Worm (Caenorhabditis elegans) whole organism, late embryonic: ENCODE data around the gene H01G02.4.

Source experiments
- K02D7.2 ChIP-seq: sonication (generic microtip); optimal IDR thresholded peaks from 2 replicates; lab custom pipeline; 2017; ENCODE audit warnings: mild to moderate bottlenecking, missing genetic modification characterization, missing compliant biosample characterization
- K09A11.1 ChIP-seq: sonication (generic microtip); optimal IDR thresholded peaks from 2 replicates; lab custom pipeline; 2017; ENCODE audit warnings: antibody characterized with exemption, mild to moderate bottlenecking, missing genetic modification characterization, missing compliant biosample characterization; ENCODE audit not compliant: insufficient read depth
- ceh-14 ChIP-seq: sonication (generic microtip); optimal IDR thresholded peaks from 2 replicates; lab custom pipeline; 2016; ENCODE audit warnings: missing genotype, missing genetic modification characterization, missing compliant biosample characterization
- ceh-2 ChIP-seq: sonication (generic microtip); optimal IDR thresholded peaks from 2 replicates; lab custom pipeline; 2016; ENCODE audit warnings: missing genotype, missing genetic modification characterization, missing compliant biosample characterization
- ceh-24 ChIP-seq: sonication (generic microtip); optimal IDR thresholded peaks from 2 replicates; lab custom pipeline; 2016; ENCODE audit warnings: mild to moderate bottlenecking, missing genetic modification characterization, missing compliant biosample characterization
- ceh-6 ChIP-seq: fragments of 200-800 bp; sonication (Bioruptor generic); optimal IDR thresholded peaks from 2 replicates; lab custom pipeline; 2018; ENCODE audit warnings: mild to moderate bottlenecking, missing genetic modification characterization, missing compliant biosample characterization
- che-1 ChIP-seq: sonication (generic microtip); optimal IDR thresholded peaks from 2 replicates; lab custom pipeline; 2016; ENCODE audit warnings: mild to moderate bottlenecking, missing genetic modification characterization, missing compliant biosample characterization
- dmd-4 ChIP-seq: sonication (generic microtip); optimal IDR thresholded peaks from 2 replicates; lab custom pipeline; 2016; ENCODE audit warnings: borderline replicate concordance, missing genetic modification characterization, missing compliant biosample characterization
- elt-2 ChIP-seq: sonication (generic microtip); optimal IDR thresholded peaks from 2 replicates; lab custom pipeline; 2016; ENCODE audit warnings: missing genetic modification reagents, missing genetic modification characterization, missing compliant biosample characterization
- elt-4 ChIP-seq: sonication (generic microtip); optimal IDR thresholded peaks from 2 replicates; lab custom pipeline; 2016; ENCODE audit warnings: missing genetic modification characterization, missing compliant biosample characterization
- fkh-6 ChIP-seq: sonication (generic microtip); optimal IDR thresholded peaks from 2 replicates; lab custom pipeline; 2016; ENCODE audit warnings: missing genetic modification characterization, missing compliant biosample characterization
- hlh-13 ChIP-seq: fragments of 200-800 bp; sonication (Bioruptor generic); optimal IDR thresholded peaks from 2 replicates; lab custom pipeline; 2018; ENCODE audit warnings: mild to moderate bottlenecking, missing genetic modification characterization, missing compliant biosample characterization
- hlh-15 ChIP-seq: sonication (generic microtip); optimal IDR thresholded peaks from 2 replicates; lab custom pipeline; 2016; ENCODE audit warnings: missing genetic modification characterization, missing compliant biosample characterization
- lim-6 ChIP-seq: sonication (generic microtip); optimal IDR thresholded peaks from 2 replicates; lab custom pipeline; 2016; ENCODE audit warnings: missing genetic modification characterization, missing compliant biosample characterization
- mec-3 ChIP-seq: sonication (generic microtip); optimal IDR thresholded peaks from 2 replicates; lab custom pipeline; 2016; ENCODE audit warnings: borderline replicate concordance, missing genetic modification characterization, missing compliant biosample characterization
- nhr-232 ChIP-seq: sonication (generic microtip); optimal IDR thresholded peaks from 2 replicates; lab custom pipeline; 2016; ENCODE audit warnings: missing genetic modification characterization, missing compliant biosample characterization
- npax-4 ChIP-seq: sonication (generic microtip); optimal IDR thresholded peaks from 2 replicates; lab custom pipeline; 2016; ENCODE audit warnings: missing genetic modification characterization, missing compliant biosample characterization
- pat-9 ChIP-seq: fragments of 200-800 bp; sonication (Bioruptor generic); optimal IDR thresholded peaks from 2 replicates; lab custom pipeline; 2018; ENCODE audit warnings: mild to moderate bottlenecking, missing genetic modification characterization, moderate library complexity, missing compliant biosample characterization
- pax-1 ChIP-seq: fragments of 150-350 bp; optimal IDR thresholded peaks from 2 replicates; lab custom pipeline; 2014; ENCODE audit warnings: missing biosample characterization, missing genetic modification characterization
- pha-2 ChIP-seq: sonication (generic microtip); optimal IDR thresholded peaks from 2 replicates; lab custom pipeline; 2017; ENCODE audit warnings: mild to moderate bottlenecking, missing genetic modification characterization, missing compliant biosample characterization
- pqm-1 ChIP-seq: sonication (generic microtip); optimal IDR thresholded peaks from 2 replicates; lab custom pipeline; 2016; ENCODE audit warnings: missing genetic modification characterization, missing compliant biosample characterization
- ref-2 ChIP-seq: sonication (generic microtip); optimal IDR thresholded peaks from 2 replicates; lab custom pipeline; 2016; ENCODE audit warnings: missing genetic modification characterization, missing compliant biosample characterization
- rnt-1 ChIP-seq: sonication (generic microtip); optimal IDR thresholded peaks from 2 replicates; lab custom pipeline; 2016; ENCODE audit warnings: missing genetic modification characterization, missing compliant biosample characterization
- sdc-2 ChIP-seq: sonication (generic microtip); optimal IDR thresholded peaks from 2 replicates; lab custom pipeline; 2016; ENCODE audit warnings: missing genotype, missing genetic modification characterization, missing compliant biosample characterization
- sox-2 ChIP-seq: fragments of 200-800 bp; sonication (Bioruptor generic); IDR thresholded peaks from 2 replicates; pipeline ENCODE4 v1.3.6; 2022; ENCODE audit warnings: missing genetic modification reagents, missing genetic modification characterization, missing compliant biosample characterization
- sox-4 ChIP-seq: sonication (generic microtip); optimal IDR thresholded peaks from 2 replicates; lab custom pipeline; 2017; ENCODE audit warnings: mild to moderate bottlenecking, missing genetic modification characterization, inconsistent platforms, missing compliant biosample characterization
- tbx-7 ChIP-seq: sonication (generic microtip); optimal IDR thresholded peaks from 2 replicates; lab custom pipeline; 2016; ENCODE audit warnings: missing genotype, missing genetic modification characterization, missing compliant biosample characterization
- unc-3 ChIP-seq, 2 experiments: fragments of 200-800 bp in 1 of 2; sonication (Bioruptor generic) in 1 of 2; sonication (generic microtip) in 1 of 2; conservative IDR thresholded peaks in 1 of 2; optimal IDR thresholded peaks in 1 of 2; 2 replicates each; pipeline versions ENCODE4 v1.3.6 to Lab custom; 2016 to 2022; ENCODE audit warnings: missing compliant biosample characterization in 2 of 2, missing genetic modification characterization in 2 of 2, missing genetic modification reagents in 1 of 2
- unc-42 ChIP-seq: sonication (generic microtip); optimal IDR thresholded peaks from 2 replicates; lab custom pipeline; 2016; ENCODE audit warnings: missing genotype, missing genetic modification characterization, missing compliant biosample characterization
- unc-55 ChIP-seq: sonication (generic microtip); optimal IDR thresholded peaks from 2 replicates; lab custom pipeline; 2017; ENCODE audit warnings: missing biosample characterization, missing genetic modification reagents, missing genetic modification characterization
- unc-86 ChIP-seq: sonication (generic microtip); optimal IDR thresholded peaks from 2 replicates; lab custom pipeline; 2016; ENCODE audit warnings: missing genetic modification characterization, missing compliant biosample characterization
- zip-5 ChIP-seq: sonication (generic microtip); optimal IDR thresholded peaks from 2 replicates; lab custom pipeline; 2016; ENCODE audit warnings: missing genetic modification characterization, missing compliant biosample characterization

The H01G02.4 gene

DNA sequence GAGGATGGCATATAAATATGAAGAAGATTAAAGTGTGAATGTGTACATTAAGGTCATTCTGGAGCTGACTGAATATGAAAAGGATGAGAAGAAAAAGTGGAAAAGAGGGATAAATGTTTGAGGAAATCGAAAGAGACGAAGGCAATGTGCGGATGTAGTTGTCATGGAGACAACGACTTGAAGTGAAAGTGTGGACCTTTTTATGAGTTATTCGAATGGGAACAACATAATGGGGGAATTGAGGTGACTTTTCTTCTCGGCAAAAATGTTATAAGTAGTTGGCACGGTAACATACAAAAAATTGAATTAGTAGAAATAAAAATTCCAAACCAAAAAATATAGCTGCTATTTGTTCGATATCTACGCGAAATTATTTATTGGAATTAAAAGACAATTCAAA is 1.9 kb downstream of the H01G02.4 start, which contains the start of gene dyf-18:
Gene dyf-18, minus strand, starts transcription at position 101 of the 400 bp plus-strand sequence.
- TF ChIP-seq pat-9, result no peak
- no peak for TF ChIP-seq elt-2 (tag; lab: Kevin White, UChicago)
- no peak for TF ChIP-seq npax-4 (tag; lab: Kevin White, UChicago)
- no peak for TF ChIP-seq ceh-6 (GFP tag; lab: Kevin White, UChicago)
- TF ChIP-seq hlh-13 (GFP tag; lab: Kevin White, UChicago), result no peak
- TF ChIP-seq hlh-15 (tag; lab: Kevin White, UChicago), result no peak
- TF ChIP-seq che-1, result no peak
- no peak for TF ChIP-seq elt-4 (tag; lab: Kevin White, UChicago)
- no peak for TF ChIP-seq tbx-7 (tag; lab: Kevin White, UChicago)
- TF ChIP-seq sox-4, result no peak
- TF ChIP-seq unc-86 (tag; lab: Kevin White, UChicago), result no peak
- no peak for TF ChIP-seq dmd-4 (tag; lab: Kevin White, UChicago)
- no peak for TF ChIP-seq pqm-1 (tag; lab: Kevin White, UChicago)

DNA sequence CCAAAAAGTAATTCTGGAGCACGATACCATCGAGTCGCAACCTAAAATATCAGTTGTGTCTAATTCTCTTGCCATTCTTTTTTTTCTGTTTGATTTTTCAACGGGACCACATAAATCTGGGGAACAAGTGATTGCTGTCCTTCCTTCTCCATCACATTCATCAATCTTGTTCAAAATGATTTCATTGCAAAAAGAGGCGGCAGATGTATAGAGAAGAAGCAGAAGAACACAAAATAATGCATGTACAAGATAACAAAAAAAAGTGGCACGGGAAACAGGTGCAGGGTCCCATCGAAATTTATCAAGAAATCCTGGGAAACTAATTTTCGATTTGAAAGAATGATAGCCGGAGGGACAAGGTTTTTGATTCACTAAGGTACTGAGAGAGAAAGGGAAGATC is 3.7 kb downstream of the H01G02.4 start:
- TF ChIP-seq unc-55 (peak; percentile 33), K09A11.1 (tag; lab: Kevin White, UChicago) (no peak)

DNA sequence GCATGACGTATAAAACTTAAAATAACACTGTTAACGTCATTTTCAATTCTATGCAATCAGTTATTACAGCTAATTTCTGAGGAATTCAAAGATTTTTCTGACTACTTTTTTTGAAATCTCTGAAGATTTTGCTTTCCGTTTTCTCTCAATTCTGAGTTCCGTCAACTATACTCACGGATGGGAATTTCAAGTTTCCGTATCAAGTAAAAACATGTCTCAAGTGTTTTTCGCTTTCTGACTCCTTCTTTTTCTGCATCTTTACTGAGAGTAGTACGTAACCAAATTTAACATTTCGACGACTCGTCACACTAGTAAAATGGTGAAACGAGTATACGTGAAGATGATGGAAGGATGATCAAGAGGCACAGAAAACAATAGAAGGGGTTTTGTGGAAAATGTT is 6.1 kb downstream of the H01G02.4 start:
- TF ChIP-seq zip-5 (tag; lab: Kevin White, UChicago) (no peak), unc-42 (tag; lab: Kevin White, UChicago) (peak; percentile 18)

DNA sequence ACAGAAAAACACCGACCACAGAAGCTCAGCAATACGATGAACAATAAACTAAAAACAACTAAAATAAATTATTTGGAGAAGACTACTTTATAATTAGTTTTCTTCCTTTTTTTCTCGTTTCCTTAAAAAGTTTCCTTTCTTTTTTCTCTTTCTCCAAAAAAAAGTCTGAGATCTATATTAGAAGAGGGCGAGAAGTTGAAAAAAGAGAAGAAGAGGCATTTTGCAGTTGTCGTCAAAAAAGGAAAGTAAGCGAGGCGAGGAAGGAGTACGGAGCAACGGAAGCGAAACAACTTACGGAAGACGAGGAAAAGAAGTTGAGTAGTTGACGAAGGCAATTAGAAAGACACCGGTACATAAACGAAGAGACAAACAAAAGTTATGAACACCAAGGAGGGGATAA is 7.0 kb downstream of the H01G02.4 start:
- TF ChIP-seq ref-2 (tag; lab: Kevin White, UChicago), result no peak
- TF ChIP-seq unc-42 (tag; lab: Kevin White, UChicago), result peak; percentile 22

DNA sequence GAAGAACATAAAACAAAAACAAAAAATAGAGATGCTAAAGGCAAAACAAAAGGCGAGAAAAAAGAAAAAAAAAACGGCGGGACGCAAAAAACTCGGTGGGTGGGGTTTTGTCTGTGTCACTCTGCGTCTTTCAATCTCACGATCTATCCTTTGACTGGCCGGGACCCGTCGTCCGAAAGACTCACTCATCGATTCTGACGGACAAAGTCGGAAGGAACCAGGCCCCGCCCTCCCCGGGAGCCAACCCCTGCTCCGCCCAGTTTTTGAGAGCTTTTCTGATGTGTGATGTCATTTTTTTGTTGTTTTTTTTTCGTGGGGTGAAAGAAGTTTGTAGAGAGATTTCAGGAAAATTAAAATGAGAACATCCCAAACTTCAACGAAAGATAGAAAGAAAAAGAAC is 9.8 kb downstream of the H01G02.4 start:
- no peak for TF ChIP-seq unc-3 (GFP tag; conservative IDR thresholded peaks at IDR 0.05; lab: Robert Waterston, UW)
- no peak for TF ChIP-seq unc-3 (tag; optimal IDR thresholded peaks at IDR 0.05; lab: Kevin White, UChicago)
- TF ChIP-seq ceh-24 (tag; lab: Kevin White, UChicago), result no peak
- TF ChIP-seq sdc-2, result no peak
- TF ChIP-seq elt-2 (tag; lab: Kevin White, UChicago), result no peak
- TF ChIP-seq pax-1 (tag; lab: Kevin White, UChicago), result no peak
- no peak for TF ChIP-seq ceh-14 (tag; lab: Kevin White, UChicago)
- no peak for TF ChIP-seq mec-3 (tag; lab: Kevin White, UChicago)
- no peak for TF ChIP-seq K02D7.2 (tag; lab: Kevin White, UChicago)
- TF ChIP-seq pha-2, result no peak
- TF ChIP-seq dmd-4 (tag; lab: Kevin White, UChicago), result no peak
- TF ChIP-seq, all 69 proteins: peak for 0

DNA sequence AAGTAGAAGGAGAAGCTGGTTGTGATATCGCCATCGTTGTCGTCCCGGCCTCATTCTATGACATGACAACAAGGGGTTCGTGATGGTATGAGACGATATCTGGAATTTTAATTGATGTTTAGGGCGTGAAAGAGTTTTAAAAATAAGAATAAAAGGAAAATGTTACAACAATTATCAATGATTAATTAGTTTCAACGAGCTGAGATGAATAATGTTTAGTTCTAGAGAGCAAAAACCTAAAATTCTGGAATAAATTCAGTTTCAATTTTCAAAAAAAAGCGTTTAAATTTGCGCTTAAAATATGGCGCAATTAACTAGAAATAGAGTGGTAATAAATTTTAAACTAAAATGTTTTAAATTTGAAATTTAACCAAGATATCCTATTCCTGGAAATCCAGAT is 10.4 kb downstream of the H01G02.4 start, which contains the start of gene H01G02.3:
Gene H01G02.3, minus strand, starts transcription at position 101 of the 400 bp plus-strand sequence.
- TF ChIP-seq hlh-15 (tag; lab: Kevin White, UChicago), result no peak
- no peak for TF ChIP-seq fkh-6 (tag; lab: Kevin White, UChicago)
- TF ChIP-seq lim-6 (tag; lab: Kevin White, UChicago), result no peak
- TF ChIP-seq rnt-1 (tag; lab: Kevin White, UChicago), result no peak
- no peak for TF ChIP-seq unc-42 (tag; lab: Kevin White, UChicago)
- no peak for TF ChIP-seq sox-2
- TF ChIP-seq ceh-24 (tag; lab: Kevin White, UChicago), result no peak
- TF ChIP-seq ceh-2, result no peak
- TF ChIP-seq nhr-232 (tag; lab: Kevin White, UChicago), result no peak
- no peak for TF ChIP-seq elt-2 (tag; lab: Kevin White, UChicago)
- TF ChIP-seq K02D7.2 (tag; lab: Kevin White, UChicago), result no peak
